Fruit fly (Drosophila melanogaster) whole organism, pupa: ENCODE measurements around the gene RpS8.

Experiments used
- CG10348 ChIP-seq: fragments of 200-800 bp; sonication (Bioruptor generic); IDR thresholded peaks from 2 replicates; pipeline ENCODE4 v1.3.6; 2022; ENCODE audit warnings: missing biosample characterization, missing genetic modification characterization
- CG14655 ChIP-seq: fragments of 200-800 bp; sonication (Bioruptor generic); optimal IDR thresholded peaks from 3 replicates; lab custom pipeline; 2017; ENCODE audit warnings: mild to moderate bottlenecking, missing biosample characterization, missing genetic modification reagents, missing genetic modification characterization
- CG32121 ChIP-seq: fragments of 200-800 bp; sonication (Bioruptor generic); IDR thresholded peaks from 2 replicates; pipeline ENCODE4 v1.3.6; 2022; ENCODE audit warnings: missing biosample characterization, missing genetic modification characterization
- CG34367 ChIP-seq: fragments of 200-800 bp; sonication (Bioruptor generic); optimal IDR thresholded peaks from 2 replicates; lab custom pipeline; 2018; ENCODE audit warnings: missing biosample characterization, mild to moderate bottlenecking, missing genetic modification characterization
- CG4496 ChIP-seq: fragments of 200-800 bp; sonication (Bioruptor generic); IDR thresholded peaks from 3 replicates; pipeline ENCODE4 v1.3.6; 2022; ENCODE audit warnings: missing biosample characterization, missing genetic modification characterization
- CG8301 ChIP-seq: fragments of 200-800 bp; sonication (Bioruptor generic); optimal IDR thresholded peaks from 2 replicates; lab custom pipeline; 2018; ENCODE audit warnings: missing biosample characterization, mild to moderate bottlenecking, missing genetic modification characterization
- D1 ChIP-seq: fragments of 200-800 bp; sonication (Bioruptor generic); optimal IDR thresholded peaks from 2 replicates; lab custom pipeline; 2018; ENCODE audit warnings: missing biosample characterization, mild to moderate bottlenecking, missing genetic modification characterization, moderate library complexity
- EcR ChIP-seq: fragments of 200-800 bp; sonication (Bioruptor generic); optimal IDR thresholded peaks from 3 replicates; lab custom pipeline; 2019; ENCODE audit warnings: missing biosample characterization, missing genetic modification characterization, mild to moderate bottlenecking, moderate library complexity, missing genetic modification reagents
- Ets98B ChIP-seq: fragments of 200-800 bp; sonication (Bioruptor generic); IDR thresholded peaks from 2 replicates; pipeline ENCODE4 v1.3.6; 2022; ENCODE audit warnings: missing biosample characterization, missing genetic modification characterization
- Pif1A ChIP-seq: fragments of 200-800 bp; sonication (Bioruptor generic); optimal IDR thresholded peaks from 3 replicates; lab custom pipeline; 2016; ENCODE audit warnings: missing biosample characterization, missing genetic modification characterization
- gl ChIP-seq: fragments of 200-800 bp; sonication (Bioruptor generic); optimal IDR thresholded peaks from 2 replicates; lab custom pipeline; 2018; ENCODE audit warnings: missing biosample characterization, mild to moderate bottlenecking, missing genetic modification characterization
- rn ChIP-seq: fragments of 200-800 bp; sonication (Bioruptor generic); IDR thresholded peaks from 2 replicates; pipeline ENCODE4 v1.3.6; 2022; ENCODE audit warnings: missing biosample characterization, missing genetic modification characterization

DNA sequence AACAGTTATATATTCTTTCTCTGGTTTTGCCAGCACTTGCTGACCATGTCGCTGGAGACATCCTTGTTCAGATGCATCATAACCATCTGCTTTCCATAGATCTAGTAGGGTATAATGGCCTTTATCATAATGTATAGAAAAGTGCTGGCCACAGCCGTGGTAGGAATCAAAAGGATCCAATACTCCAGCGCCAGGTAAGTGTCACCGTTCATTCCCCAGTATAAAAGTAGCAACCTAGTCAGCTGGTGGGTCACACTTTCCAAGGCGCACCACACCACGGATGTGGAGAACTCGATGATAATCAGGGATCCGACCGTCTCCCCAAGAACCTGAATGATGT, 25.7 kb upstream of the RpS8 start, which contains the start of gene Prtl99C:
- TF ChIP-seq CG14655 (GFP tag; lab: Kevin White, UChicago), result no peak
- TF ChIP-seq CG34367, result no peak
- TF ChIP-seq gl (tag; lab: Kevin White, UChicago), result no peak
- TF ChIP-seq CG32121 (GFP tag; lab: Robert Waterston, UW), result no peak
- TF ChIP-seq CG4496 (GFP tag; lab: Robert Waterston, UW), result no peak
- TF ChIP-seq Pif1A (GFP tag; lab: Kevin White, UChicago), result no peak
- no peak for TF ChIP-seq D1 (tag; lab: Kevin White, UChicago)
- TF ChIP-seq EcR (GFP tag; lab: Kevin White, UChicago), result no peak
- TF ChIP-seq Ets98B (GFP tag; lab: Robert Waterston, UW), result no peak
- no peak for TF ChIP-seq rn (GFP tag; lab: Robert Waterston, UW)
- TF ChIP-seq CG8301, result no peak
- no peak for TF ChIP-seq CG10348 (GFP tag; lab: Robert Waterston, UW)
